Worm (Caenorhabditis elegans) whole organism, young adult: ENCODE measurements around the gene nduc-2.

Source experiments
- F49E8.2 ChIP-seq: sonication (generic microtip); optimal IDR thresholded peaks from 3 replicates; lab custom pipeline; 2017; ENCODE audit warnings: missing genetic modification characterization, mild to moderate bottlenecking, missing compliant biosample characterization, antibody characterized with exemption, moderate library complexity; ENCODE audit not compliant: insufficient read depth
- Y53F4B.3 ChIP-seq: fragments of 200-800 bp; sonication (Bioruptor generic); IDR thresholded peaks from 2 replicates; pipeline ENCODE4 v1.3.6; 2022; ENCODE audit warnings: missing genetic modification reagents, missing genetic modification characterization, missing compliant biosample characterization
- efl-1 ChIP-seq: fragments of 150-350 bp; optimal IDR thresholded peaks from 2 replicates; lab custom pipeline; 2014; ENCODE audit warnings: missing biosample characterization, missing genetic modification reagents, missing genetic modification characterization
- egrh-3 ChIP-seq: fragments of 200-800 bp; sonication (Bioruptor generic); IDR thresholded peaks from 2 replicates; pipeline ENCODE4 v1.3.6; 2022; ENCODE audit warnings: missing genetic modification reagents, missing genetic modification characterization, missing compliant biosample characterization
- nhr-179 ChIP-seq: sonication (generic microtip); optimal IDR thresholded peaks from 2 replicates; lab custom pipeline; 2016; ENCODE audit warnings: mild to moderate bottlenecking, missing genetic modification characterization, missing compliant biosample characterization
- snpc-4 ChIP-seq, 5 experiments: fragments of 150-350 bp in 1 of 5; sonication (generic microtip) in 4 of 5; optimal IDR thresholded peaks; 2 replicates each; lab custom pipeline; 2014 to 2018; ENCODE audit warnings: missing genetic modification characterization in 5 of 5, missing biosample characterization in 3 of 5, antibody characterized with exemption in 2 of 5, mild to moderate bottlenecking in 2 of 5, missing compliant biosample characterization in 2 of 5, missing genotype in 2 of 5, moderate library complexity in 2 of 5, missing genetic modification reagents in 1 of 5
- somi-1 ChIP-seq: fragments of 200-800 bp; sonication (Bioruptor generic); optimal IDR thresholded peaks from 2 replicates; lab custom pipeline; 2018; ENCODE audit warnings: mild to moderate bottlenecking, missing genetic modification characterization, missing compliant biosample characterization

DNA sequence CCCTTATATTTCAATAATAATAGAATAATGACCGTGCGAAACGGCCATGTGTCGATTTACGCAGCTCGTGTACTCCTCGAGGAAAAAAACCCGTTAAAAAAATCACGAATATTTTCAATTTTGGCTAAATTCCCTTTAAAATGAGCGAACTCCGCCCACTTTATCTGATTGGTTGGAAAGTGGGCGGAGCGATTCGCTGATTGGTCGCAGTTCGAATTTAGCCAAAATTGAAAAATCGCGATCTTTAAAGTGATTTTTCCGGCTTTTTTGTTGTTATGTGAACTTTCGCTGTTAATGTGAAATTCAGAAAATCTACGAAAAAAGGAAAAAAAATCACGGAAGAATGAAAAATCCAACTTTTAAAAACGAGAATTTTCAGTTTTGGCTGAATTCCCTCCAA, 31.2 kb downstream of the nduc-2 start:
- TF ChIP-seq F49E8.2 (tag; lab: Kevin White, UChicago) (no peak), somi-1 (GFP tag; lab: Kevin White, UChicago) (no peak), nhr-179 (tag; lab: Kevin White, UChicago) (no peak), snpc-4 (GFP tag; optimal IDR thresholded peaks at IDR 0.05; lab: Kevin White, UChicago) (no peak), snpc-4 (tag; optimal IDR thresholded peaks at IDR 0.05; lab: Kevin White, UChicago) (no peak), efl-1 (GFP tag; lab: Kevin White, UChicago) (no peak), Y53F4B.3 (GFP tag; lab: Robert Waterston, UW) (no peak), egrh-3 (GFP tag; lab: Robert Waterston, UW) (no peak)
